Worm (Caenorhabditis elegans): ENCODE results near the gene glb-11.
A peak's percentile ranks its signal among the peaks of the same experiment; 100 is the strongest.

glb-11 gene

DNA sequence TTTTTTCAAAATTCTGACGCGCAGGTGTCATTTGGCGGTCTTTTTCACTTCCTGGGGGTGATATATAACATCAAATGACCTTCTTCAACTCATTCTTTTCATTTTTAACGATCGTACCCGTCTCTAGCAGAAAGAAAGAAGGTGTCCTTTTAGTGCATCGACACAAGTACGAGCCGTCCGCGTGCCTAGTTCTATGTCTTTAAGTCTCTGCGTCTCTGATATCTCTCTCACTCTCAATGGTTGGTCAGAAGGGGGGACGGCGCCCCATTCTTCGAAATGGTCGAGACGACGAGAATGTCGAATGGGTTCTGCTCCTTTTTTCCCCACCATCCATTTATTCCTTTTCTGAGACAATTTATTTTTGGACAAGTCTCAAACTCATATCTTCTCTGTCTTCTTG lies 36.3 kb downstream of the glb-11 start (continued):
- TF ChIP-seq ama-1 (optimal IDR thresholded peaks at IDR 0.05) (no peak), nhr-77 (tag; optimal IDR thresholded peaks at IDR 0.05) (no peak), nhr-23 (tag; optimal IDR thresholded peaks at IDR 0.05) (no peak)

- TF ChIP-seq skn-1 (tag; optimal IDR thresholded peaks at IDR 0.05) (no peak), ZK546.5 (tag; optimal IDR thresholded peaks at IDR 0.05) (no peak), dmd-4 (tag; optimal IDR thresholded peaks at IDR 0.05) (no peak), nhr-10 (tag; optimal IDR thresholded peaks at IDR 0.05) (no peak), blmp-1 (tag; optimal IDR thresholded peaks at IDR 0.05; ENCODE audit: insufficient read depth) (no peak), sma-9 (GFP tag; optimal IDR thresholded peaks at IDR 0.05) (no peak), sma-9 (tag; optimal IDR thresholded peaks at IDR 0.05) (no peak), lin-13 (GFP tag; optimal IDR thresholded peaks at IDR 0.05) (no peak), ama-1 (optimal IDR thresholded peaks at IDR 0.05) (no peak), F13H6.1 (tag; optimal IDR thresholded peaks at IDR 0.05) (no peak), sem-4 (tag; optimal IDR thresholded peaks at IDR 0.05) (no peak), unc-55 (GFP tag; optimal IDR thresholded peaks at IDR 0.05) (peak; percentile 71), lin-39 (tag; optimal IDR thresholded peaks at IDR 0.05) (no peak), lin-11 (tag; optimal IDR thresholded peaks at IDR 0.05) (no peak), egl-27 (tag; optimal IDR thresholded peaks at IDR 0.05) (no peak), ztf-4 (tag; optimal IDR thresholded peaks at IDR 0.05) (peak; percentile 20), lsy-2 (tag; optimal IDR thresholded peaks at IDR 0.05) (no peak)
Measured at ce11 chrIII:3954828-3955227, 37.2 kb downstream of the glb-11 start.

ce11 chrIII:3954220-3954619 lies 37.8 kb downstream of the glb-11 start:
- no peak for TF ChIP-seq mbf-1 (tag; optimal IDR thresholded peaks at IDR 0.05)
- peak; percentile 46 for TF ChIP-seq nhr-25 (tag; optimal IDR thresholded peaks at IDR 0.05)
- TF ChIP-seq nhr-6 (tag; optimal IDR thresholded peaks at IDR 0.05), result no peak
- no peak for TF ChIP-seq nhr-77 (tag; optimal IDR thresholded peaks at IDR 0.05)
- TF ChIP-seq zag-1 (tag; optimal IDR thresholded peaks at IDR 0.05), result no peak
- TF ChIP-seq ceh-16 (tag; optimal IDR thresholded peaks at IDR 0.05), result no peak
- no peak for TF ChIP-seq nhr-237 (tag; optimal IDR thresholded peaks at IDR 0.05)
- no peak for TF ChIP-seq snpc-4 (tag; optimal IDR thresholded peaks at IDR 0.05)
- peak; percentile 66 to 69 for TF ChIP-seq mdl-1 (tag; optimal IDR thresholded peaks at IDR 0.05)
- no peak for TF ChIP-seq unc-62 (GFP tag; optimal IDR thresholded peaks at IDR 0.05)
- no peak for TF ChIP-seq egl-27 (tag; optimal IDR thresholded peaks at IDR 0.05)
- no peak for TF ChIP-seq skn-1 (tag; optimal IDR thresholded peaks at IDR 0.05)
- TF ChIP-seq lin-11 (tag; optimal IDR thresholded peaks at IDR 0.05), result no peak
- no peak for TF ChIP-seq unc-39 (tag; optimal IDR thresholded peaks at IDR 0.05)
- TF ChIP-seq nhr-10 (tag; optimal IDR thresholded peaks at IDR 0.05), result no peak
- peak; percentile 7 for TF ChIP-seq mab-5 (tag; optimal IDR thresholded peaks at IDR 0.05)
- no peak for TF ChIP-seq aly-2 (tag; optimal IDR thresholded peaks at IDR 0.05)
- TF ChIP-seq dmd-4 (tag; optimal IDR thresholded peaks at IDR 0.05), result no peak
- no peak for TF ChIP-seq elt-3 (tag; optimal IDR thresholded peaks at IDR 0.05)
- no peak for TF ChIP-seq fos-1 (tag; optimal IDR thresholded peaks at IDR 0.05)
- TF ChIP-seq ZK546.5 (tag; optimal IDR thresholded peaks at IDR 0.05), result no peak
- TF ChIP-seq nhr-12 (tag; optimal IDR thresholded peaks at IDR 0.05), result no peak
- TF ChIP-seq Y55F3AM.14 (GFP tag; optimal IDR thresholded peaks at IDR 0.05), result no peak
- no peak for TF ChIP-seq F13H6.1 (tag; optimal IDR thresholded peaks at IDR 0.05)
- TF ChIP-seq ztf-4 (tag; optimal IDR thresholded peaks at IDR 0.05), result no peak
- TF ChIP-seq lin-39 (tag; optimal IDR thresholded peaks at IDR 0.05), result no peak
- peak; percentile 61 for TF ChIP-seq C34F6.9 (tag; optimal IDR thresholded peaks at IDR 0.05)
- TF ChIP-seq R02D3.7 (tag; optimal IDR thresholded peaks at IDR 0.05), result no peak
- TF ChIP-seq unc-55 (GFP tag; optimal IDR thresholded peaks at IDR 0.05), result peak; percentile 27
- TF ChIP-seq gmeb-1 (tag; optimal IDR thresholded peaks at IDR 0.05), result no peak
- peak; percentile 60 for TF ChIP-seq sem-4 (tag; optimal IDR thresholded peaks at IDR 0.05)
- no peak for TF ChIP-seq ama-1 (optimal IDR thresholded peaks at IDR 0.05)
- peak; percentile 78 for TF ChIP-seq sma-9 (GFP tag; optimal IDR thresholded peaks at IDR 0.05)
- TF ChIP-seq sma-9 (tag; optimal IDR thresholded peaks at IDR 0.05), result no peak
- TF ChIP-seq ztf-11 (tag; optimal IDR thresholded peaks at IDR 0.05), result no peak
- TF ChIP-seq nhr-129 (tag; optimal IDR thresholded peaks at IDR 0.05), result peak; percentile 81
- TF ChIP-seq crh-2 (tag; optimal IDR thresholded peaks at IDR 0.05), result no peak
- TF ChIP-seq alr-1 (tag; optimal IDR thresholded peaks at IDR 0.05), result no peak
- peak; percentile 33 for TF ChIP-seq nhr-21 (tag; optimal IDR thresholded peaks at IDR 0.05)
- no peak for TF ChIP-seq lin-13 (GFP tag; optimal IDR thresholded peaks at IDR 0.05)
- TF ChIP-seq ztf-1 (GFP tag; conservative IDR thresholded peaks at IDR 0.05), result no peak
- no peak for TF ChIP-seq sma-3 (GFP tag; optimal IDR thresholded peaks at IDR 0.05)
- no peak for TF ChIP-seq elt-1 (tag; optimal IDR thresholded peaks at IDR 0.05)
- no peak for TF ChIP-seq nhr-23 (tag; optimal IDR thresholded peaks at IDR 0.05)
- TF ChIP-seq nhr-11 (tag; optimal IDR thresholded peaks at IDR 0.05), result no peak
- peak in 1 of 2 experiments; percentile 76 for TF ChIP-seq lsy-2 (tag; optimal IDR thresholded peaks at IDR 0.05)
- no peak for TF ChIP-seq ceh-82 (tag; optimal IDR thresholded peaks at IDR 0.05)
- TF ChIP-seq blmp-1 (tag; optimal IDR thresholded peaks at IDR 0.05; ENCODE audit: insufficient read depth), result peak; percentile 3
- no peak for TF ChIP-seq peb-1 (tag; optimal IDR thresholded peaks at IDR 0.05)
